Worm (Caenorhabditis elegans): ENCODE results near the gene T09F3.2.
"Not testable (repeated sequence)": the region's sequence is repeated elsewhere in the genome, so short reads cannot be mapped to it uniquely, and the experiment has no call there.

Gene T09F3.2

DNA sequence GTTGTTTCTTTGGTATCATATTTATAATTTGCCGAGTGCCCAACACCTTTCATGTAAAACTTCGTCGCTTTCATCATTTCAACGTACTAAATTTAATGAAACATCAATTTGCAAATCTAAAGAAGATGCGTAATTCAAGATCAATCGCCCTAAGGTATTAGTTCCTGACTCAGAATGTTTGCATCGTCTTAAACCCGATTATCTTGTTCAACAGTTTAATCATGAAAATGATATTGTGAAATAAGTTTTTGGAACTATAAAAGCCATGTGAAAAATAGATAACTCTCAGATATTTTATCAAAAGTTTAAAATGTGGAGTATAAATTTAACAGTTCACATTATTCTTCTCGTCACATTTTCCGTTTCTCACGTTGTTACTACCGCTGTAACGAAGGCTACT, 49.0 kb downstream of the T09F3.2 start, which contains the start of gene E04D5.4:
Gene E04D5.4, plus strand, starts transcription at position 301 of the 400 bp plus-strand sequence.
- TF ChIP-seq che-1 (tag; optimal IDR thresholded peaks at IDR 0.05) = no peak
- TF ChIP-seq unc-3 (GFP tag; conservative IDR thresholded peaks at IDR 0.05) = no peak
- TF ChIP-seq unc-3 (tag; optimal IDR thresholded peaks at IDR 0.05) = no peak
- TF ChIP-seq ceh-22 (tag; optimal IDR thresholded peaks at IDR 0.05) = no peak
- no peak for TF ChIP-seq pag-3 (tag; optimal IDR thresholded peaks at IDR 0.05; ENCODE audit: borderline replicate concordance)

DNA sequence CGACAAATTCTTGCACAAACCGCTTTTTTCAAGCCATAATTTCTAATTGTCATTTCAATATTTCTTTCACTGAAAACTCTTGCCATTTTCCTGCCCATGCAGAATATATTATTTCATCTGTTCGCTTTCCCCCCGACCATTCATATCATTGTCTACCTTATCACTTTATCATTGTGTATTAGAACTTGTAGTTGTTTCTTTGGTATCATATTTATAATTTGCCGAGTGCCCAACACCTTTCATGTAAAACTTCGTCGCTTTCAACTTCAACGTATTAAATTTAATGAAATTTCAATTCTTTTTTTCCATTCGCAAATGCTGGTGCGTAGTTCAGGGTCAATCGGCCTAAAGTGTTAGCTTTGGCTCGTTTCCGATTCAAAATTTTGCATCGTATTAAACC, 51.9 kb downstream of the T09F3.2 start, which contains the start of gene ZK673.1:
Gene ZK673.1, plus strand, starts transcription at position 301 of the 400 bp plus-strand sequence.
- not testable (repeated sequence) for TF ChIP-seq hlh-13 (GFP tag; optimal IDR thresholded peaks at IDR 0.05); ahr-1 (tag; optimal IDR thresholded peaks at IDR 0.05); hlh-8 (tag; optimal IDR thresholded peaks at IDR 0.05)
